Worm (Caenorhabditis elegans): ENCODE measurements around the gene F08F3.10.

- TF ChIP-seq nhr-23 (tag; optimal IDR thresholded peaks at IDR 0.05) (peak; percentile 68), elt-1 (tag; optimal IDR thresholded peaks at IDR 0.05) (peak; percentile 99), egl-27 (tag; optimal IDR thresholded peaks at IDR 0.05) (no peak), ztf-11 (tag; optimal IDR thresholded peaks at IDR 0.05) (no peak), fos-1 (tag; optimal IDR thresholded peaks at IDR 0.05) (no peak), ztf-4 (tag; optimal IDR thresholded peaks at IDR 0.05) (no peak)
These were observed 11.9 kb downstream of the F08F3.10 start for ce11 chrV:5425008-5425407.
